Fruit fly (Drosophila melanogaster): Measurements from ENCODE around the gene IntS11.

Gene IntS11

dm6 chr3R:29772090-29772794, 27.1 kb downstream of the IntS11 start (continued):
- TF ChIP-seq ranshi (GFP tag; IDR thresholded peaks at IDR 0.05) (no peak), Hsf (GFP tag; optimal IDR thresholded peaks at IDR 0.05) (peak; percentile 8), dan (GFP tag; IDR thresholded peaks at IDR 0.05) (no peak), CG12391 (tag; optimal IDR thresholded peaks at IDR 0.05) (peak; percentile 40), Hmx (GFP tag; optimal IDR thresholded peaks at IDR 0.05) (peak; percentile 13), CG12659 (GFP tag; optimal IDR thresholded peaks at IDR 0.05) (peak; percentile 24), CG17912 (GFP tag; optimal IDR thresholded peaks at IDR 0.05) (no peak), bcd (GFP tag; optimal IDR thresholded peaks at IDR 0.05) (peak; percentile 49), CG13775 (GFP tag; optimal IDR thresholded peaks at IDR 0.05) (peak; percentile 74), pum (GFP tag; optimal IDR thresholded peaks at IDR 0.05) (peak; percentile 3), CG18619 (GFP tag; optimal IDR thresholded peaks at IDR 0.05) (peak; percentile 33), Hr3 (GFP tag; optimal IDR thresholded peaks at IDR 0.05) (peak; percentile 24), CG9727 (GFP tag; optimal IDR thresholded peaks at IDR 0.05) (peak; percentile 69), CG16863 (GFP tag; optimal IDR thresholded peaks at IDR 0.05) (no peak), CG6791 (GFP tag; IDR thresholded peaks at IDR 0.05; ENCODE audit: partially characterized antibody) (peak; percentile 20; the same call in 1 of the 3 replicates), Usf (GFP tag; optimal IDR thresholded peaks at IDR 0.05) (peak; percentile 51), otp (GFP tag; IDR thresholded peaks at IDR 0.05) (no peak), CG7839 (tag; optimal IDR thresholded peaks at IDR 0.05) (peak; percentile 45), Med (GFP tag) (peak; percentile 24), CoRest (tag; optimal IDR thresholded peaks at IDR 0.05) (peak; percentile 63), nerfin-2 (GFP tag; IDR thresholded peaks at IDR 0.05; ENCODE audit: partially characterized antibody) (peak; percentile 9; the same call in 1 of the 2 replicates), CG14860 (GFP tag; IDR thresholded peaks at IDR 0.05; ENCODE audit: partially characterized antibody) (0 out of 3 replicates have a peak, but pooled peaks have one; percentile 15), HLH54F (GFP tag; optimal IDR thresholded peaks at IDR 0.05) (peak; percentile 10), shn (GFP tag; optimal IDR thresholded peaks at IDR 0.05) (no peak), amos (GFP tag; IDR thresholded peaks at IDR 0.05; ENCODE audit: partially characterized antibody) (no peak), CG17361 (GFP tag; IDR thresholded peaks at IDR 0.05) (peak; percentile 86), Doc3 (GFP tag; IDR thresholded peaks at IDR 0.05; ENCODE audit: partially characterized antibody) (peak; percentile 28; the same call in 1 of the 3 replicates), CG11504 (tag; optimal IDR thresholded peaks at IDR 0.05) (peak; percentile 61), CG9932 (GFP tag; IDR thresholded peaks at IDR 0.05) (peak; percentile 49), CG18262 (tag; optimal IDR thresholded peaks at IDR 0.05) (peak; percentile 61), Antp (GFP tag; optimal IDR thresholded peaks at IDR 0.05) (peak; percentile 8), CG15514 (GFP tag; optimal IDR thresholded peaks at IDR 0.05) (peak; percentile 98), nmo (GFP tag; optimal IDR thresholded peaks at IDR 0.05) (peak; percentile 36), Oli (tag; optimal IDR thresholded peaks at IDR 0.05) (peak; percentile 36), Six4 (GFP tag; optimal IDR thresholded peaks at IDR 0.05) (peak; percentile 19), CG18599 (GFP tag; optimal IDR thresholded peaks at IDR 0.05) (peak; percentile 17), BEAF-32 (GFP tag; optimal IDR thresholded peaks at IDR 0.05) (peak; percentile 64), CG11723 (GFP tag; optimal IDR thresholded peaks at IDR 0.05) (peak; percentile 30), CG1602 (GFP tag; optimal IDR thresholded peaks at IDR 0.05) (peak; percentile 21), CG10267 (tag; optimal IDR thresholded peaks at IDR 0.05) (peak; percentile 27), Chrac-16 (GFP tag; optimal IDR thresholded peaks at IDR 0.05) (peak; percentile 14), CG30403 (GFP tag; optimal IDR thresholded peaks at IDR 0.05) (peak; percentile 64), CG17359 (tag; optimal IDR thresholded peaks at IDR 0.05) (peak; percentile 8), dmrt99B (tag; optimal IDR thresholded peaks at IDR 0.05) (peak; percentile 14), CG8359 (GFP tag; optimal IDR thresholded peaks at IDR 0.05; ENCODE audit: borderline replicate concordance) (peak; percentile 61), crp (GFP tag; optimal IDR thresholded peaks at IDR 0.05) (peak in 1 of 2 experiments; percentile 50), phol (tag; optimal IDR thresholded peaks at IDR 0.05) (peak; percentile 45)

All from whole organism, embryonic.